Worm (Caenorhabditis elegans) whole organism, L4 larva: ENCODE measurements around the gene C50B6.7.

Source experiments
- aly-2 ChIP-seq: sonication (generic microtip); optimal IDR thresholded peaks from 2 replicates; lab custom pipeline; 2018; ENCODE audit warnings: missing biosample characterization, missing genetic modification characterization
- arid-1 ChIP-seq: fragments of 200-800 bp; sonication (Bioruptor generic); conservative IDR thresholded peaks from 2 replicates; pipeline ENCODE4 v1.3.6; 2022; ENCODE audit warnings: missing genetic modification reagents, missing genetic modification characterization, missing compliant biosample characterization
- dmd-9 ChIP-seq: fragments of 200-800 bp; sonication (Bioruptor generic); IDR thresholded peaks from 2 replicates; pipeline ENCODE4 v1.3.6; 2022; ENCODE audit warnings: missing genetic modification reagents, missing genetic modification characterization, missing compliant biosample characterization
- dpl-1 ChIP-seq: fragments of 150-350 bp; optimal IDR thresholded peaks from 2 replicates; lab custom pipeline; 2014; ENCODE audit warnings: missing biosample characterization, missing genetic modification reagents, missing genetic modification characterization
- fkh-10 ChIP-seq: fragments of 150-350 bp; optimal IDR thresholded peaks from 2 replicates; lab custom pipeline; 2014; ENCODE audit warnings: missing biosample characterization, missing genetic modification reagents, missing genetic modification characterization
- gei-8 ChIP-seq: fragments of 200-800 bp; sonication (Bioruptor generic); optimal IDR thresholded peaks from 2 replicates; lab custom pipeline; 2018; ENCODE audit warnings: mild to moderate bottlenecking, missing genetic modification characterization, missing compliant biosample characterization
- lin-39 ChIP-seq: fragments of 150-350 bp; optimal IDR thresholded peaks from 2 replicates; lab custom pipeline; 2014; ENCODE audit warnings: missing biosample characterization, missing genetic modification reagents, missing genetic modification characterization
- unc-39 ChIP-seq: sonication (generic microtip); optimal IDR thresholded peaks from 2 replicates; lab custom pipeline; 2017; ENCODE audit warnings: missing biosample characterization, missing genetic modification characterization
- zag-1 ChIP-seq: fragments of 150-350 bp; optimal IDR thresholded peaks from 2 replicates; lab custom pipeline; 2014; ENCODE audit warnings: missing biosample characterization, missing genetic modification characterization
- ztf-11 ChIP-seq: fragments of 150-350 bp; optimal IDR thresholded peaks from 2 replicates; lab custom pipeline; 2014; ENCODE audit warnings: missing biosample characterization, missing genetic modification characterization

DNA sequence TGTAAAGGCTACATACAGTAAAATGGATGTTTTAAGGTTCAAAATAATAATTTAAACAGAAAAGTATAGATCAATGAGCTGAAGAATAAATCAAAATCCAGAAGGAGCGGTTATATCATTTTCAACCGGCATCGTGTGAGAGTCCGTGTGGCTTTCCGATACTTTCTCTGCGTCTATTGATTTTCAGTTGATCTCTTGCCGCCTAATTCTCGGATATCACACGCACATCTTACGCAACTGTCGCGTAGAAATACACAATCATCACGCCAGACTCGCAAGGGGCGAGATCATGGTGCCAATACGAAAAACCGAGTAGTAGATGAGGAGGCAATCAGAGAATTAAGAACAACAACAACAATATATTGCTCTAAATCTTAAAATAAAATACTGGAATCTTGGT is 35.9 kb downstream of the C50B6.7 start:
- TF ChIP-seq dmd-9 (GFP tag; lab: Robert Waterston, UW) (no peak), ztf-11 (tag; lab: Kevin White, UChicago) (no peak), fkh-10 (GFP tag; lab: Kevin White, UChicago) (no peak), arid-1 (no peak), lin-39 (tag; lab: Kevin White, UChicago) (no peak), gei-8 (no peak), unc-39 (no peak), aly-2 (no peak), zag-1 (tag; lab: Kevin White, UChicago) (no peak), dpl-1 (GFP tag; lab: Kevin White, UChicago) (no peak)
